Worm (Caenorhabditis elegans): ENCODE measurements around the gene F35D11.3.

The F35D11.3 gene

DNA sequence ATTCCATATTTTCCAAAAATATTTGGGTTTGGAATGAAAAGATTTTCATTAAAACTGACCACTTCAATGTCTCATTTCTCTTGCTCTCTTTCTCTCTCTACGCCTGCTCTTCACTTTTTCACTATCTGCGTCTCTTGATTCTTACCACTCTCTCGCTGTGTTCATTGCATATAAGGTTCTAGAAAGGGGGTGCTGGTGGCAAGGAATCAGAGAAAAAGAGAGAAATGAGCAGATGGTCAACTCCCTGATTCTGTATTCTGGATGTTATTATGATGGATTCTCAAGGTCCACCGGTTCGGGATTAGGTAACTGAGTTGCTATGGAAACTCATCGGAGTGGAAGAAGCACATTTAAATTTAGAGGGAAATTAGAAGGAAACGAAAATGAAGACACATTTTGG lies 32.6 kb downstream of the F35D11.3 start:
- TF ChIP-seq flt-1 (GFP tag; IDR thresholded peaks at IDR 0.05) (no peak), T22C8.4 (GFP tag; IDR thresholded peaks at IDR 0.05) (no peak), ref-1 (GFP tag; conservative IDR thresholded peaks at IDR 0.05) (no peak), cog-1 (tag; optimal IDR thresholded peaks at IDR 0.05) (no peak), ztf-23 (GFP tag; IDR thresholded peaks at IDR 0.05) (no peak), med-1 (GFP tag; optimal IDR thresholded peaks at IDR 0.05; ENCODE audit: insufficient read depth) (no peak), ztf-29 (GFP tag; IDR thresholded peaks at IDR 0.05) (no peak), klf-2 (GFP tag; conservative IDR thresholded peaks at IDR 0.05) (no peak), tab-1 (GFP tag; IDR thresholded peaks at IDR 0.05) (no peak)

ce11 chrII:4648785-4649184 lies 40.6 kb downstream of the F35D11.3 start, which contains the start of gene lgc-27:
Gene lgc-27, plus strand, starts transcription at chrII:4649085.
- TF ChIP-seq klf-2 (GFP tag; conservative IDR thresholded peaks at IDR 0.05) (no peak), ztf-23 (GFP tag; IDR thresholded peaks at IDR 0.05) (no peak), ref-1 (GFP tag; conservative IDR thresholded peaks at IDR 0.05) (no peak), tab-1 (GFP tag; IDR thresholded peaks at IDR 0.05) (no peak), cog-1 (tag; optimal IDR thresholded peaks at IDR 0.05) (no peak), T22C8.4 (GFP tag; IDR thresholded peaks at IDR 0.05) (no peak), ztf-29 (GFP tag; IDR thresholded peaks at IDR 0.05) (no peak), flt-1 (GFP tag; IDR thresholded peaks at IDR 0.05) (no peak), med-1 (GFP tag; optimal IDR thresholded peaks at IDR 0.05; ENCODE audit: insufficient read depth) (no peak)

DNA sequence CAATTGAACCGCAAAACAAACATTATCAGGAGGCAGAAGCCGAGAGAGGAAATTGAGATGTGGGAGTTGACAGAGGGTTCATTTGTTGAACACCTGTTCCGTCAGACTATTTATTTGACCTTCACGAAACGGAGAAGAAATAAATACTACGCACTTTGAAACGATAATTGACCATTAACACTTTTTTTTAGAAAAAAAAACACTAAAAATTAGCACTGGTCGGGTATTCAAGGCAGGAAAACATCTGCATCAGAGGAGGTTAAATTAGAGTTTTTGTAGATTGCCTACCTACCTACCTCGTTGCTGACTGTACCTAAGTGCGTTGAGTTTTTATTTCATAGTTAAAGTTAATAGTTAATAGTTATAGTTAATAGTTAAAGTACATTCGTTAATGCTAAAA lies 41.9 kb downstream of the F35D11.3 start:
- no peak for TF ChIP-seq ztf-23 (GFP tag; IDR thresholded peaks at IDR 0.05)
- TF ChIP-seq klf-2 (GFP tag; conservative IDR thresholded peaks at IDR 0.05): no peak

- no peak for TF ChIP-seq ztf-29 (GFP tag; IDR thresholded peaks at IDR 0.05)
Observed at ce11 chrII:4655834-4656233, 47.7 kb downstream of the F35D11.3 start, which contains the start of gene fut-6. Gene fut-6, minus strand, starts transcription at chrII:4655934.

DNA sequence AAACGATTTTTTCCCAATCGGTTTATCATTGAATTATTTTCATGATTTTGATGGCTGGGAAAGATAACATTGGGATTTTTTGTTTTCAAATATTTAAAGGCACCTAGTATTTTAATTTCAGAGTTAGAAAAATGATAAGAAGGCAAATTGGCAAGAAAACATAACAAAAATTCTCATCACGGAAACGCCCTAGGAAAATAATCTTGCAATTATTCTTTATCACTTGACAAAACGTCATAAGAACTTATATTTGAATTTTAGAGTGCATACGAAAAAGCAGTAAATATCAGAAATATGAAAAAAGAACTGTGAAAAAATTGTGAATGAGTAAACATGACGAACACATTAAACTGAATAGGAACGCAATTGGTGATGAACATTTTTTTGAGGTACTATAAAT lies 49.2 kb downstream of the F35D11.3 start:
- TF ChIP-seq ztf-29 (GFP tag; IDR thresholded peaks at IDR 0.05): no peak

ce11 chrII:4658245-4658644 lies 50.1 kb downstream of the F35D11.3 start:
- TF ChIP-seq cog-1 (tag; optimal IDR thresholded peaks at IDR 0.05): no peak
- TF ChIP-seq med-1 (GFP tag; optimal IDR thresholded peaks at IDR 0.05; ENCODE audit: insufficient read depth): no peak
- no peak for TF ChIP-seq T22C8.4 (GFP tag; IDR thresholded peaks at IDR 0.05)
- TF ChIP-seq klf-2 (GFP tag; conservative IDR thresholded peaks at IDR 0.05): no peak
- TF ChIP-seq flt-1 (GFP tag; IDR thresholded peaks at IDR 0.05): no peak
- TF ChIP-seq ref-1 (GFP tag; conservative IDR thresholded peaks at IDR 0.05): no peak
- TF ChIP-seq tab-1 (GFP tag; IDR thresholded peaks at IDR 0.05): no peak
- no peak for TF ChIP-seq ztf-29 (GFP tag; IDR thresholded peaks at IDR 0.05)
- no peak for TF ChIP-seq ztf-23 (GFP tag; IDR thresholded peaks at IDR 0.05)

- TF ChIP-seq tab-1 (GFP tag; IDR thresholded peaks at IDR 0.05): no peak
- no peak for TF ChIP-seq ref-1 (GFP tag; conservative IDR thresholded peaks at IDR 0.05)
- TF ChIP-seq klf-2 (GFP tag; conservative IDR thresholded peaks at IDR 0.05): no peak
- TF ChIP-seq ztf-29 (GFP tag; IDR thresholded peaks at IDR 0.05): no peak
- TF ChIP-seq med-1 (GFP tag; optimal IDR thresholded peaks at IDR 0.05; ENCODE audit: insufficient read depth): no peak
- TF ChIP-seq ztf-23 (GFP tag; IDR thresholded peaks at IDR 0.05): no peak
- no peak for TF ChIP-seq T22C8.4 (GFP tag; IDR thresholded peaks at IDR 0.05)
- TF ChIP-seq flt-1 (GFP tag; IDR thresholded peaks at IDR 0.05): no peak
- no peak for TF ChIP-seq cog-1 (tag; optimal IDR thresholded peaks at IDR 0.05)
Observed at ce11 chrII:4661278-4661677, 53.1 kb downstream of the F35D11.3 start, which contains the start of gene T05A7.13. Gene T05A7.13, minus strand, starts transcription at chrII:4661378.
